Worm (Caenorhabditis elegans) whole organism, L2 larva: Measurements from ENCODE around the gene srsx-1.

Source experiments
- nhr-237 ChIP-seq: fragments of 150-350 bp; optimal IDR thresholded peaks from 2 replicates; lab custom pipeline; 2014; ENCODE audit warnings: missing biosample characterization, missing genetic modification characterization
- sma-3 ChIP-seq: sonication (generic microtip); optimal IDR thresholded peaks from 2 replicates; lab custom pipeline; 2016; ENCODE audit warnings: missing genetic modification reagents, missing genetic modification characterization, missing compliant biosample characterization
- unc-62 ChIP-seq: fragments of 150-350 bp; optimal IDR thresholded peaks from 2 replicates; lab custom pipeline; 2014; ENCODE audit warnings: missing biosample characterization, missing genetic modification reagents, missing genetic modification characterization
- ztf-1 ChIP-seq: fragments of 200-800 bp; sonication (Bioruptor generic); conservative IDR thresholded peaks from 2 replicates; pipeline ENCODE4 v1.3.6; 2022; ENCODE audit warnings: missing genetic modification characterization, missing compliant biosample characterization

DNA sequence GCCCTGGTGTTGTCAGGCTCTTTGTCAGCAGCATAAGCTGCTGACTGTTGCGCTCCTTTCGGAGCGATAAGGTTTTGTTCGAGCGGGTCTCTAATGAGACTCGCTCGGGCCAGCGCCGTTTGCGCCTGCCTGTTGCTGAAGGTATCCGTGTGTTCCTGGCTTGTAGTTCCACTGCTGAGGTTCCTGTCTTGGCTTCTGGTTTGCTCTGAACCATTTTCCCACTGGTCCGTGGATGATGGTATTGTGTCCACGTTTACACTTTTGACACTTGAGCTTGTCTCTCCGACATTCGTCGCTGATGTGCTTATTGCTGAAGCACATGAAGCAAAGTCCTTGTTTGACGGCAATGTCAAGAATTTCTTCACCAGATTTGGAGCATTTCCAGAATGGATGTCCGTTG is 26.6 kb downstream of the srsx-1 start:
- TF ChIP-seq sma-3 (GFP tag; lab: Kevin White, UChicago), result no peak
- TF ChIP-seq ztf-1, result no peak
- no peak for TF ChIP-seq nhr-237
- TF ChIP-seq unc-62 (GFP tag; lab: Kevin White, UChicago), result no peak
